Worm (Caenorhabditis elegans): ENCODE measurements around the gene phy-4.
A peak's percentile ranks its signal among the peaks of the same experiment; 100 is the strongest.

phy-4 gene

ce11 chrV:19533010-19533409 is 19.6 kb upstream of the phy-4 start, which contains the start of gene Y43F8B.2 (continued):
- TF ChIP-seq Y67H2A.10 (GFP tag; conservative IDR thresholded peaks at IDR 0.05) (no peak), Y95B8A.8 (GFP tag; IDR thresholded peaks at IDR 0.05) (no peak), F57A8.1 (GFP tag; optimal IDR thresholded peaks at IDR 0.05) (no peak)

DNA sequence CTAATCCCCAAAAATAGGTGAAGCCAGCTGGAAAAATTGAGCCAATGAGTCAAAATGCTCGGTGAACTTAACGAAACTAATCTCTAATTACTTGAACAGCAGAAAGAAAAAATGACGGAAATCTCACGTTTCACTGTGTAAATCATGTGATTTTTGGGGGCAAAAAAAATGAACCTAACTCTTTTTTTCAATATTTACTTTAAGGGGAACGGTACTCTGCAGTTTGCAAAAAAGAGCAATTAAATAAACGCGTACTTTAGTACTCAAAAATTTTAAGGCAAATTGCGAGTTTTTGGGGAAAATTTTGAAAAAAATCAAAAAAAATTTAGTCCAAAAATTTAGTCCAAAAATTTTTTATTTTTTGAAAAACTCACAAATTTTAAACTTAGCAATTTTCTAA is 17.6 kb upstream of the phy-4 start:
- TF ChIP-seq pbrm-1 (GFP tag; IDR thresholded peaks at IDR 0.05): no peak
- no peak for TF ChIP-seq lsy-27 (tag; optimal IDR thresholded peaks at IDR 0.05; ENCODE audit: borderline replicate concordance, insufficient read depth)
- TF ChIP-seq chd-7 (tag; optimal IDR thresholded peaks at IDR 0.05): no peak
- TF ChIP-seq ztf-6 (GFP tag; IDR thresholded peaks at IDR 0.05): no peak
- no peak for TF ChIP-seq egl-44 (GFP tag; IDR thresholded peaks at IDR 0.05)
- TF ChIP-seq Y53G8AR.9 (GFP tag; conservative IDR thresholded peaks at IDR 0.05): no peak
- TF ChIP-seq tlf-1 (GFP tag; optimal IDR thresholded peaks at IDR 0.05): no peak
- no peak for TF ChIP-seq mes-4 (tag; optimal IDR thresholded peaks at IDR 0.05)
- TF ChIP-seq mel-28 (tag; optimal IDR thresholded peaks at IDR 0.05; ENCODE audit: borderline replicate concordance): no peak
- no peak for TF ChIP-seq tbx-9 (tag; optimal IDR thresholded peaks at IDR 0.05; ENCODE audit: borderline replicate concordance)
- TF ChIP-seq snpc-1.1 (tag; optimal IDR thresholded peaks at IDR 0.05; ENCODE audit: insufficient read depth): no peak
- TF ChIP-seq mxl-1 (tag; optimal IDR thresholded peaks at IDR 0.05): no peak
- TF ChIP-seq ceh-100 (GFP tag; IDR thresholded peaks at IDR 0.05): no peak

- TF ChIP-seq B0261.1 (tag; optimal IDR thresholded peaks at IDR 0.05): no peak
- no peak for TF ChIP-seq B0019.2 (GFP tag; conservative IDR thresholded peaks at IDR 0.05)
- no peak for TF ChIP-seq attf-6 (GFP tag; IDR thresholded peaks at IDR 0.05)
- peak; percentile 74 for TF ChIP-seq ztf-22 (GFP tag; optimal IDR thresholded peaks at IDR 0.05)
- TF ChIP-seq ztf-3 (GFP tag; optimal IDR thresholded peaks at IDR 0.05): peak; percentile 57
- peak; percentile 96 for TF ChIP-seq ztf-26 (tag; optimal IDR thresholded peaks at IDR 0.05)
- no peak for TF ChIP-seq madf-6 (GFP tag; IDR thresholded peaks at IDR 0.05)
- TF ChIP-seq F49E8.2 (tag; optimal IDR thresholded peaks at IDR 0.05; ENCODE audit: insufficient read depth): no peak
- TF ChIP-seq mel-28 (tag; optimal IDR thresholded peaks at IDR 0.05; ENCODE audit: borderline replicate concordance): no peak
- TF ChIP-seq F52B5.7 (tag; optimal IDR thresholded peaks at IDR 0.05): no peak
- TF ChIP-seq ceh-79 (tag; optimal IDR thresholded peaks at IDR 0.05): no peak
- TF ChIP-seq ceh-27 (GFP tag; optimal IDR thresholded peaks at IDR 0.05): peak; percentile 95
- no peak for TF ChIP-seq F33H1.4 (GFP tag; IDR thresholded peaks at IDR 0.05)
- peak; percentile 85; the same call in 1 of the 2 replicates for TF ChIP-seq Y53G8AR.9 (GFP tag; conservative IDR thresholded peaks at IDR 0.05)
- TF ChIP-seq zim-3 (tag; optimal IDR thresholded peaks at IDR 0.05): no peak
- TF ChIP-seq athp-1 (tag; optimal IDR thresholded peaks at IDR 0.05): no peak
- TF ChIP-seq K11D2.4 (GFP tag; IDR thresholded peaks at IDR 0.05): peak; percentile 92
- TF ChIP-seq attf-5 (GFP tag; optimal IDR thresholded peaks at IDR 0.05): peak; percentile 90
- no peak for TF ChIP-seq nhr-27 (tag; optimal IDR thresholded peaks at IDR 0.05)
- TF ChIP-seq efl-1 (GFP tag; optimal IDR thresholded peaks at IDR 0.05): no peak
- no peak for TF ChIP-seq nhr-120 (GFP tag; IDR thresholded peaks at IDR 0.05)
- peak; percentile 97 for TF ChIP-seq somi-1 (GFP tag; optimal IDR thresholded peaks at IDR 0.05)
- no peak for TF ChIP-seq fkh-3 (tag; optimal IDR thresholded peaks at IDR 0.05)
- peak; percentile 99 for TF ChIP-seq cebp-1 (GFP tag; IDR thresholded peaks at IDR 0.05)
- TF ChIP-seq cebp-1 (tag; optimal IDR thresholded peaks at IDR 0.05): peak; percentile 100
- TF ChIP-seq ceh-91 (GFP tag; IDR thresholded peaks at IDR 0.05): no peak
- no peak for TF ChIP-seq snpc-1.1 (tag; optimal IDR thresholded peaks at IDR 0.05; ENCODE audit: insufficient read depth)
- no peak for TF ChIP-seq unc-130 (GFP tag; optimal IDR thresholded peaks at IDR 0.05)
- TF ChIP-seq attf-3 (GFP tag; conservative IDR thresholded peaks at IDR 0.05): no peak
- no peak for TF ChIP-seq lag-1 (GFP tag; IDR thresholded peaks at IDR 0.05)
- TF ChIP-seq lir-1 (GFP tag; conservative IDR thresholded peaks at IDR 0.05): no peak
- 0 out of 2 replicates have a peak, but pooled peaks have one; percentile 25 for TF ChIP-seq cebp-2 (GFP tag; IDR thresholded peaks at IDR 0.05)
- TF ChIP-seq snpc-3.4 (tag; optimal IDR thresholded peaks at IDR 0.05): no peak
These were observed 15.7 kb upstream of the phy-4 start for ce11 chrV:19529168-19529567.

Measured in whole organism, young adult.